Worm (Caenorhabditis elegans) whole organism, L4/young adult: ENCODE measurements around the gene str-69.

ENCODE experiments used
- W03F9.2 ChIP-seq: fragments of 150-350 bp; optimal IDR thresholded peaks from 2 replicates; lab custom pipeline; 2014; ENCODE audit warnings: missing biosample characterization, missing genetic modification characterization
- him-1 ChIP-seq: sonication (generic microtip); optimal IDR thresholded peaks from 2 replicates; lab custom pipeline; 2016; ENCODE audit warnings: missing genotype, missing genetic modification reagents, missing genetic modification characterization, missing compliant biosample characterization

DNA sequence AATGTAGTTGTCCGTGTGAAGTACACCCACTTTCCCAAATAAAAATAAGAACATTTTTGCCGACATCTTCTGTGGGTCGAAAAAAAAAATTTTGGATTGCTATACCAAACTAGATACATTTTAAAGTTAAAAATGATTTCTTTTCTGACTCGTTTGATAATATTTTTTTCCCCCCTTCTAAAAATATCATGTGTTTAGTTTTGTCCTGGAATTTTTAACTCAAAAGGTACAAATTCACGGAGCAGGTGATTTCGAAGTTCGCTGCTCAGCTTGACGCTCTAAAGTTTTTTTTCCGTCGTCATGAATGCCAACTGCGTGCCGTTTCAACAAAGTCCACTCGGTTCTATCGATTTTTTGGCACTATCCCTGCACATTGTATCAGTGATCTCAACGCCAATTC lies 39.8 kb downstream of the str-69 start, which contains the start of gene srh-185:
- no peak for TF ChIP-seq him-1
- TF ChIP-seq W03F9.2 (tag; lab: Kevin White, UChicago), result no peak
